Worm (Caenorhabditis elegans): ENCODE data around the gene sre-47.

sre-47 gene

DNA sequence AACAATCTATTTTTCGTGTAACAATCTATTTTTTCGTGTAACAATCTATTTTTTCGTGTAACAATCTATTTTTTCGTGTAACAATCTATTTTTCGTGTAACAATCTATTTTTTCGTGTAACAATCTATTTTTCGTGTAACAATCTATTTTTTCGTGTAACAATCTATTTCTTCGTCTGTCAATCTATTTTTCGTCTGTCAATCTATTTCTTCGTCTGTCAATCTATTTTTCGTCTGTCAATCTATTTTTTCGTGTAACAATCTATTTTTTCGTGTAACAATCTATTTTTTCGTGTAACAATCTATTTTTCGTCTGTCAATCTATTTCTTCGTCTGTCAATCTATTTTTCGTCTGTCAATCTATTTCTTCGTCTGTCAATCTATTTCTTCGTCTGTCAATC, 1.6 kb upstream of the sre-47 start:
- peak; percentile 51 for TF ChIP-seq pat-9 (tag; optimal IDR thresholded peaks at IDR 0.05)
- TF ChIP-seq lin-11 (tag; optimal IDR thresholded peaks at IDR 0.05) = peak; percentile 23
- peak; percentile 67 for TF ChIP-seq che-1 (tag; optimal IDR thresholded peaks at IDR 0.05)
- TF ChIP-seq C38D4.7 (GFP tag; optimal IDR thresholded peaks at IDR 0.05) = peak; percentile 33
- TF ChIP-seq Y22D7AL.16 (tag; optimal IDR thresholded peaks at IDR 0.05) = peak; percentile 62

DNA sequence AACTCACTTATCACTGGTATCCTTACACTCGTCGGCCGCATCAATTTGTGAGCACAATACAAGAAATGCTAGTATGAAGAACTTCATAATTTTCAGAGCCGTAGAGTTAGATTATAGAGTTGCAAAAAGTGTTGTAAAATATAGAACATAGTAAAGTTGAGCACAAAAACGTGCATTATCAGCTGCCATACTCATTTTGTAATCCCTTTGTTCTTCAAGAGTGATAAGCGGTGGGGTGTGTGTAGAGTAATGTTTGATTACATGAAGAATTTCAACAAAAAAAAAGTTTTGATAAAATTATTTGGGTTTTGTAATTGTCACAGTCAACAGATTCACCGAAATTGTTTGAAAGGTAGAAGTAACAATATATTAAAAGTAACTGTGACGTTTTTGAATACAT, 1.5 kb downstream of the sre-47 start, which contains the start of the genes Y39G8B.13 and Y39G8B.10:
Gene Y39G8B.13 (minus strand): TSS at position 125 of the 400 bp plus-strand sequence.
Gene Y39G8B.10 (minus strand): TSS at position 193 of the 400 bp plus-strand sequence.
- TF ChIP-seq madf-2 (tag; optimal IDR thresholded peaks at IDR 0.05) (no peak), ets-4 (tag; optimal IDR thresholded peaks at IDR 0.05) (no peak), unc-86 (tag; optimal IDR thresholded peaks at IDR 0.05) (no peak), elt-2 (tag; optimal IDR thresholded peaks at IDR 0.05) (peak; percentile 56)

DNA sequence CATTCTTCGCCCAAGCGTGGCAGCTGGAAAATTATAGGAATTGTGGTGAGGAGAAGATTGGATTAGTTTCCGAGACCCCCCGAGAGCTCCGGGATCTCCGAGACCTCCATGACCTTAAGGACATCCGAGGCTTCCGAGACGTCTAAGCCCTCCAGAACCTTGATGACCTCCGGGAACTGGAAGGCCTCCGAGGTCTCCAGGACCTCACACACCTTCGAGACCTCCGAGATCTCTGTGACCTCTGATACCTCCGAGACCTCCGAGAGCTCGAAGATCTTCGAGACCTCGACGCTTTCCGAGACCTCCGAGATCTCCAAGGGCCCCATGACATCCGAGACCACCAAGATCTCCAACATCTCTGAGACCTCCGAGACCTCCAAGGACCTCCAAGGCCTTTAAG, 2.2 kb downstream of the sre-47 start:
- no peak for TF ChIP-seq madf-2 (tag; optimal IDR thresholded peaks at IDR 0.05)
- TF ChIP-seq K09A11.1 (tag; optimal IDR thresholded peaks at IDR 0.05; ENCODE audit: insufficient read depth) = no peak
- TF ChIP-seq pha-2 (tag; optimal IDR thresholded peaks at IDR 0.05) = no peak
- no peak for TF ChIP-seq unc-42 (tag; optimal IDR thresholded peaks at IDR 0.05)
- no peak for TF ChIP-seq sox-2 (GFP tag; IDR thresholded peaks at IDR 0.05)
- TF ChIP-seq nfya-1 (tag; optimal IDR thresholded peaks at IDR 0.05) = no peak
- no peak for TF ChIP-seq ceh-19 (GFP tag; optimal IDR thresholded peaks at IDR 0.05)
- TF ChIP-seq sdc-2 (tag; optimal IDR thresholded peaks at IDR 0.05) = no peak
- TF ChIP-seq ceh-14 (tag; optimal IDR thresholded peaks at IDR 0.05) = no peak
- no peak for TF ChIP-seq hlh-30 (tag; optimal IDR thresholded peaks at IDR 0.05; ENCODE audit: insufficient read depth)
- no peak for TF ChIP-seq fax-1 (tag; optimal IDR thresholded peaks at IDR 0.05)

DNA sequence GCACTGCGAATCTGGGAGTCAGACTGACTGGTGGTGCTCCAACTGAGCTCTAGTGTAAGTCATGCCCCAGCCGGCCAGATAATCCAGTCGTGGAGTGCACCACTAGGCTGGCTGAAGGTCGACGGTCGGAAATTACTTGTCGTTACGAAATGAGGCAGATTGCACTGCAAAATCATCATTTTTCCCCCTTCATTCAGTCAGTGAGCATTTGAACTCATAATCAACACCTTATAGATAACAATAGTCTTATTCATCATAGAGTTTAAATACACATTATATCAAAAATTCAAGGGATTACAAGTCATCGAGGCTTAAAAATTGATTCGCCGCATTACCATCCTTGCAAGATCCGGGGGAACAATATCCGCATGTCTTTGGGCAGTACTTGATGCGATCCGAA, 2.6 kb downstream of the sre-47 start:
- no peak for TF ChIP-seq mec-3 (tag; optimal IDR thresholded peaks at IDR 0.05; ENCODE audit: borderline replicate concordance)
- TF ChIP-seq ceh-9 (tag; optimal IDR thresholded peaks at IDR 0.05) = no peak
- TF ChIP-seq C38D4.7 (GFP tag; optimal IDR thresholded peaks at IDR 0.05) = no peak
- no peak for TF ChIP-seq nfya-1 (tag; optimal IDR thresholded peaks at IDR 0.05)
- TF ChIP-seq ceh-22 (tag; optimal IDR thresholded peaks at IDR 0.05) = no peak
- no peak for TF ChIP-seq elt-2 (tag; optimal IDR thresholded peaks at IDR 0.05)
- no peak for TF ChIP-seq sdc-2 (tag; optimal IDR thresholded peaks at IDR 0.05)
- TF ChIP-seq syd-9 (tag; optimal IDR thresholded peaks at IDR 0.05) = no peak
- TF ChIP-seq ceh-14 (tag; optimal IDR thresholded peaks at IDR 0.05) = no peak
- TF ChIP-seq sox-4 (tag; optimal IDR thresholded peaks at IDR 0.05) = no peak
- no peak for TF ChIP-seq ceh-24 (tag; optimal IDR thresholded peaks at IDR 0.05)
- TF ChIP-seq tbx-2 (tag; optimal IDR thresholded peaks at IDR 0.05) = no peak
- TF ChIP-seq ttx-3 (tag; optimal IDR thresholded peaks at IDR 0.05) = no peak
- TF ChIP-seq T23F11.4 (GFP tag; optimal IDR thresholded peaks at IDR 0.05) = no peak
- TF ChIP-seq C08G9.2 (tag; optimal IDR thresholded peaks at IDR 0.05) = no peak
- no peak for TF ChIP-seq ahr-1 (tag; optimal IDR thresholded peaks at IDR 0.05)

DNA sequence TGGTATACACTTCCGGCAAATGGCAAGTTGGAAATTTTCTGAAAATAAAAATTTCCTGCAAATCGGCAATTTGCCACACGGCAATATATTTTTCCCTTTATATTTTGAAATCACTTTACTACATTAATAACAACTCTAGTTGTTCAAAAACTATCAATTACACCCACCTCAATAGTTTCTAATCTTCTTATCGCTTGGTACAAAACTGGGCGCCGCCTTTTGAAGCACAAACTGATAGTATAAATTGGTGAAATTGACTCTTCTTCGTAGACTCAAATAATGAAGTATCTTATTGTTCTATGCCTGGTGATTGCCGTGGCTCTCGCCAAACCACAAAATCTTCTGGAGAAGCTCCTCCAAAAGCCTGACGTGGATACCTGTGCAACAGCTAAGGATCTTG, 3.4 kb downstream of the sre-47 start, which contains the start of gene Y39G8B.9:
Gene Y39G8B.9 (plus strand): TSS at position 269 of the 400 bp plus-strand sequence.
- TF ChIP-seq ceh-9 (tag; optimal IDR thresholded peaks at IDR 0.05) (no peak), ets-4 (tag; optimal IDR thresholded peaks at IDR 0.05) (no peak), sox-2 (GFP tag; IDR thresholded peaks at IDR 0.05) (no peak), ceh-22 (tag; optimal IDR thresholded peaks at IDR 0.05) (no peak), C38D4.7 (GFP tag; optimal IDR thresholded peaks at IDR 0.05) (no peak), sox-4 (tag; optimal IDR thresholded peaks at IDR 0.05) (no peak), hlh-13 (GFP tag; optimal IDR thresholded peaks at IDR 0.05) (no peak), elt-4 (tag; optimal IDR thresholded peaks at IDR 0.05) (no peak), fkh-6 (tag; optimal IDR thresholded peaks at IDR 0.05) (no peak), lin-11 (tag; optimal IDR thresholded peaks at IDR 0.05) (no peak), zip-5 (tag; optimal IDR thresholded peaks at IDR 0.05) (no peak), T23F11.4 (GFP tag; optimal IDR thresholded peaks at IDR 0.05) (no peak), ttx-3 (tag; optimal IDR thresholded peaks at IDR 0.05) (no peak), pag-3 (tag; optimal IDR thresholded peaks at IDR 0.05; ENCODE audit: borderline replicate concordance) (no peak), hlh-15 (tag; optimal IDR thresholded peaks at IDR 0.05) (no peak), syd-9 (tag; optimal IDR thresholded peaks at IDR 0.05) (no peak), pat-9 (tag; optimal IDR thresholded peaks at IDR 0.05) (no peak), ceh-19 (GFP tag; optimal IDR thresholded peaks at IDR 0.05) (no peak), nhr-232 (tag; optimal IDR thresholded peaks at IDR 0.05) (no peak), npax-4 (tag; optimal IDR thresholded peaks at IDR 0.05) (no peak)

Data from whole organism, late embryonic.